Worm (Caenorhabditis elegans): ENCODE results near the gene C23F12.4.

ce11 chrX:9391345-9391744 lies 4.2 kb downstream of the C23F12.4 start, which contains the start of gene C23F12.3:
- TF ChIP-seq unc-62 (GFP tag; optimal IDR thresholded peaks at IDR 0.05) (no peak), skn-1 (tag; optimal IDR thresholded peaks at IDR 0.05) (no peak), fos-1 (tag; optimal IDR thresholded peaks at IDR 0.05) (no peak), tbx-2 (tag; optimal IDR thresholded peaks at IDR 0.05) (no peak), fkh-10 (GFP tag; optimal IDR thresholded peaks at IDR 0.05) (no peak), unc-86 (tag; optimal IDR thresholded peaks at IDR 0.05) (no peak), lin-35 (GFP tag; optimal IDR thresholded peaks at IDR 0.05) (no peak), ama-1 (optimal IDR thresholded peaks at IDR 0.05) (no peak), C16A3.4 (tag; optimal IDR thresholded peaks at IDR 0.05) (no peak)

Data from whole organism, L1 larva.